Fruit fly (Drosophila melanogaster) whole organism, adult: Measurements from ENCODE around the gene CG1628.

Experiments used
- CG11617 ChIP-seq: fragments of 200-800 bp; sonication (Bioruptor generic); optimal IDR thresholded peaks from 2 replicates; lab custom pipeline; 2017; ENCODE audit warnings: mild to moderate bottlenecking, missing biosample characterization, missing genetic modification reagents, missing genetic modification characterization
- CG1620 ChIP-seq: fragments of 200-800 bp; sonication (Bioruptor generic); optimal IDR thresholded peaks from 2 replicates; lab custom pipeline; 2016; ENCODE audit warnings: missing biosample characterization, missing genetic modification characterization
- Mnt ChIP-seq: fragments of 200-800 bp; sonication (Bioruptor generic); optimal IDR thresholded peaks from 2 replicates; lab custom pipeline; 2016; ENCODE audit warnings: missing biosample characterization, mild to moderate bottlenecking, missing genetic modification characterization
- cnc ChIP-seq, 2 experiments: fragments of >200 bp; optimal IDR thresholded peaks; 2 replicates each; lab custom pipeline; 2017
- toe ChIP-seq: fragments of 200-800 bp; sonication (Bioruptor generic); optimal IDR thresholded peaks from 2 replicates; lab custom pipeline; 2016; ENCODE audit warnings: missing biosample characterization, missing genetic modification characterization

- no peak for TF ChIP-seq CG1620 (GFP tag; lab: Kevin White, UChicago)
- TF ChIP-seq toe (GFP tag; lab: Kevin White, UChicago) = no peak
- no peak for TF ChIP-seq Mnt (GFP tag; lab: Kevin White, UChicago)
- no peak for TF ChIP-seq cnc (optimal IDR thresholded peaks at IDR 0.05; lab: Kevin White, UChicago)
- no peak for TF ChIP-seq CG11617
Observed at dm6 chrX:10602057-10602764, at the start of gene CG1628.
